Fruit fly (Drosophila melanogaster): ENCODE data around the gene Pburs.

Gene Pburs

DNA sequence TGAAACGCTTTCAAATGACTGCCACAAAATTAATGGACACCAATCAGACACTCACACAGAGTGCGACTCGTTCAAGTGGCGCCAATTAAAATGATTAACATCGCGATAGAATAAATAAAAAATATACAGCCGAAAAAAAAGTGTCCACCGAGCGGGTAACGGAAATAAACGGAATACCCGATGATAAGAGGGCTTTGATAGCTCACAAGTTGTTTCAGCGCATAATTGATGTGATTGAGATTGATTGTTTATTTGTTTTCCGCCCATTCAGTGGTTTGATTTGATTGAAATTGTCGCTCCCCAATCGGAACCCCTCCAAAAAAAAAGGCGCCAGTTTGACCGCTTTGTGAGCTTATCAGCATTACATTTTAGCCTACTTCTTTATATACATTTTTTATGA is 13.6 kb downstream of the Pburs start (continued):
- TF ChIP-seq Doc2 (GFP tag; IDR thresholded peaks at IDR 0.05) (no peak), CG18619 (GFP tag; optimal IDR thresholded peaks at IDR 0.05) (no peak), chinmo (GFP tag; IDR thresholded peaks at IDR 0.05; ENCODE audit: partially characterized antibody) (0 out of 4 replicates have a peak, but pooled peaks have one; percentile 37), CG18262 (tag; optimal IDR thresholded peaks at IDR 0.05) (no peak), sim (GFP tag; IDR thresholded peaks at IDR 0.05) (no peak), cato (GFP tag; optimal IDR thresholded peaks at IDR 0.05; ENCODE audit: borderline replicate concordance) (no peak), zf30C (GFP tag; optimal IDR thresholded peaks at IDR 0.05) (no peak), CG15514 (GFP tag; optimal IDR thresholded peaks at IDR 0.05) (no peak), CG8359 (GFP tag; optimal IDR thresholded peaks at IDR 0.05; ENCODE audit: borderline replicate concordance) (no peak), lab (GFP tag; optimal IDR thresholded peaks at IDR 0.05) (peak; percentile 88), gro (GFP tag; optimal IDR thresholded peaks at IDR 0.05) (peak; percentile 3), chif (GFP tag; optimal IDR thresholded peaks at IDR 0.05) (no peak), mam (GFP tag; optimal IDR thresholded peaks at IDR 0.05) (no peak), Dref (GFP tag; IDR thresholded peaks at IDR 0.05) (no peak), sob (GFP tag; IDR thresholded peaks at IDR 0.05) (no peak), CG10565 (GFP tag; optimal IDR thresholded peaks at IDR 0.05) (no peak), ems (GFP tag; optimal IDR thresholded peaks at IDR 0.05) (no peak), HmgZ (tag; optimal IDR thresholded peaks at IDR 0.05) (no peak), hth (optimal IDR thresholded peaks at IDR 0.05) (no peak), Poxn (GFP tag; IDR thresholded peaks at IDR 0.05) (no peak), Dll (GFP tag; IDR thresholded peaks at IDR 0.05; ENCODE audit: partially characterized antibody) (no peak), maf-S (GFP tag; optimal IDR thresholded peaks at IDR 0.05) (no peak), Adf1 (GFP tag; IDR thresholded peaks at IDR 0.05) (no peak), CG16815 (GFP tag; optimal IDR thresholded peaks at IDR 0.05) (no peak), tup (GFP tag; optimal IDR thresholded peaks at IDR 0.05) (no peak), Nf-YC (tag; optimal IDR thresholded peaks at IDR 0.05) (no peak)

DNA sequence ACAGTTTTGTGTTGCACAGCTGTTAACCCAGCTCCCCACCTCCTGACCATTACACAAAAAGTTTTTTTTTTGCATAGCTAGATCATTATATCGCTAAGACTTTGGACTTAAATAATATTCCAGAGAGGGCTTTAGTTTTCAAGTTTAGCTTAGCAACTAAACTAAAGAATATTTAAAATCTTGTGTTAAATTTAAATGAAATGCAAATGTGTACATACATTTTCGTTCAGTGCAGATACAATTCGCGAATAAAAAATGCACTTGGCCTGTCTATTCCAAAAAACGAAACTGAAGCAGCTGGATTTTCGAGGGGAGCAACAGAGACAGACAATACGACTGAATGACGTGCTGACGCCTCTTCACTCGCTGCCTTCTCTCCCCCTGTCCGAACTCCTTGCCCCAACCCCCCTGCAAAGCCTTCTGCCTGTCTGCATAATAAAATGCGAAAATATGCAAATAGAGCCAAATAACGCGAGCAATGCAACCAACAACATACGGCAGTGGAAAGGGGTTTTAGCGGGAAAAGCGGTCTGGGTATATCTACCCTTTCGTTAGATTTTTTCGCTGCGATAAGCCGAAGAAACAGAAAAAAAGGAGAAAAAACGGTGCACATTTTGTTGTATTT is 15.4 kb downstream of the Pburs start:
- TF ChIP-seq Med (GFP tag) (peak; percentile 48), Drgx (GFP tag; IDR thresholded peaks at IDR 0.05) (peak; percentile 42; the same call in 1 of the 2 replicates), CG1647 (GFP tag; optimal IDR thresholded peaks at IDR 0.05) (no peak), CG5953 (GFP tag; IDR thresholded peaks at IDR 0.05) (0 out of 2 replicates have a peak, but pooled peaks have one; percentile 9)

DNA sequence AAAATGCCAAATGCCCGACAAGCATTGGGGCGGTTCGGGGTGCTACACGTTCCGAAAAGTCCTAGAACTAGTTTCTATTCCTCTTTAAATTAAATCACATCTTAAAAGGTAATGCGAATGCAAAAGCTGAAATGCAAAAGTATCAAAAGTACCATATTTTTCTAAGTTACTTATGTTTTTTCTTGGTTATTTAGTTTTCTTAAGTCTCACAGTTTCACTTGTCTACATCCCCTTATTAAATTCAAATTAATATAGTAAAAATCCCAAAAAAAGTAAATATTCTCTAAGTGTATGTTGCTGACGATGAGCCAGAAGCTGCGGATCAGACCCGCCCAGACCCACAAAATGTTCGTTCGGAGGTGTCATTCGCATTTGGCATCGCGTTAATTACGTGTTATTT is 16.5 kb downstream of the Pburs start:
- TF ChIP-seq phol (tag; optimal IDR thresholded peaks at IDR 0.05) (peak; percentile 0), dmrt99B (tag; optimal IDR thresholded peaks at IDR 0.05) (peak; percentile 1), CG10147 (GFP tag; optimal IDR thresholded peaks at IDR 0.05) (no peak), CG2678 (tag; optimal IDR thresholded peaks at IDR 0.05) (peak; percentile 20), CG4360 (GFP tag; IDR thresholded peaks at IDR 0.05) (no peak), Xrp1 (GFP tag; IDR thresholded peaks at IDR 0.05) (peak; percentile 6; the same call in 1 of the 2 replicates), CG9932 (GFP tag; IDR thresholded peaks at IDR 0.05) (no peak), NFAT (GFP tag; IDR thresholded peaks at IDR 0.05) (peak; percentile 3; the same call in 1 of the 2 replicates), Ptx1 (GFP tag; IDR thresholded peaks at IDR 0.05) (peak; percentile 13; the same call in 1 of the 2 replicates), CG7839 (tag; optimal IDR thresholded peaks at IDR 0.05) (peak; percentile 12), Blimp-1 (GFP tag; optimal IDR thresholded peaks at IDR 0.05) (peak; percentile 2), jing (GFP tag; optimal IDR thresholded peaks at IDR 0.05) (no peak), pan (optimal IDR thresholded peaks at IDR 0.05) (no peak), pan (GFP tag; optimal IDR thresholded peaks at IDR 0.05 in 1 of 2, IDR thresholded peaks at IDR 0.05 in 1 of 2) (no peak), CG2712 (tag; optimal IDR thresholded peaks at IDR 0.05) (peak; percentile 9), Dbx (GFP tag; IDR thresholded peaks at IDR 0.05) (0 out of 3 replicates have a peak, but pooled peaks have one; percentile 22), row (GFP tag; IDR thresholded peaks at IDR 0.05) (0 out of 3 replicates have a peak, but pooled peaks have one; percentile 5), ci (GFP tag; IDR thresholded peaks at IDR 0.05) (no peak), CG3065 (GFP tag; optimal IDR thresholded peaks at IDR 0.05) (no peak)
